Worm (Caenorhabditis elegans) whole organism, early embryonic: Measurements from ENCODE around the gene C24H12.1.
"Not testable (repeated sequence)": the region's sequence is repeated elsewhere in the genome, so short reads cannot be mapped to it uniquely, and the experiment has no call there.

Experiments
- B0310.2 ChIP-seq: sonication (generic microtip); optimal IDR thresholded peaks from 2 replicates; lab custom pipeline; 2016; ENCODE audit warnings: mild to moderate bottlenecking, missing genetic modification characterization, missing compliant biosample characterization
- F13C5.2 ChIP-seq: sonication (generic microtip); optimal IDR thresholded peaks from 2 replicates; lab custom pipeline; 2017; ENCODE audit warnings: mild to moderate bottlenecking, missing genetic modification characterization, inconsistent platforms, missing compliant biosample characterization
- aly-1 ChIP-seq: sonication (generic microtip); optimal IDR thresholded peaks from 2 replicates; lab custom pipeline; 2016; ENCODE audit warnings: missing genetic modification characterization, missing compliant biosample characterization
- ama-1 ChIP-seq: fragments of 150-350 bp; optimal IDR thresholded peaks from 2 replicates; lab custom pipeline; 2014
- ceh-13 ChIP-seq: fragments of 200-800 bp; sonication (Bioruptor generic); optimal IDR thresholded peaks from 2 replicates; lab custom pipeline; 2018; ENCODE audit warnings: mild to moderate bottlenecking, missing genetic modification characterization, missing compliant biosample characterization
- ceh-36 ChIP-seq: sonication (generic microtip); optimal IDR thresholded peaks from 2 replicates; lab custom pipeline; 2016; ENCODE audit warnings: missing genetic modification characterization, inconsistent platforms, missing compliant biosample characterization
- ets-7 ChIP-seq: sonication (generic microtip); optimal IDR thresholded peaks from 2 replicates; lab custom pipeline; 2016; ENCODE audit warnings: missing genotype, missing genetic modification characterization, missing compliant biosample characterization
- flt-1 ChIP-seq: fragments of 200-800 bp; sonication (Bioruptor generic); IDR thresholded peaks from 2 replicates; pipeline ENCODE4 v1.3.6; 2022; ENCODE audit warnings: missing genetic modification characterization, missing compliant biosample characterization
- hmbx-1 ChIP-seq: sonication (generic microtip); optimal IDR thresholded peaks from 2 replicates; lab custom pipeline; 2016; ENCODE audit warnings: mild to moderate bottlenecking, missing genetic modification characterization, missing compliant biosample characterization
- hmg-4 ChIP-seq: fragments of 200-800 bp; sonication (Bioruptor generic); optimal IDR thresholded peaks from 2 replicates; lab custom pipeline; 2018; ENCODE audit warnings: mild to moderate bottlenecking, missing genetic modification characterization, missing compliant biosample characterization
- hnd-1 ChIP-seq: sonication (generic microtip); optimal IDR thresholded peaks from 2 replicates; lab custom pipeline; 2016; ENCODE audit warnings: missing genetic modification characterization, missing compliant biosample characterization
- pes-1 ChIP-seq: fragments of 200-800 bp; sonication (Bioruptor generic); IDR thresholded peaks from 2 replicates; pipeline ENCODE4 v1.3.6; 2022; ENCODE audit warnings: missing genetic modification reagents, missing genetic modification characterization, missing compliant biosample characterization
- scrt-1 ChIP-seq: fragments of 200-800 bp; sonication (Bioruptor generic); IDR thresholded peaks from 2 replicates; pipeline ENCODE4 v1.3.6; 2022; ENCODE audit warnings: missing genetic modification characterization, missing compliant biosample characterization
- sea-1 ChIP-seq: fragments of 200-800 bp; sonication (Bioruptor generic); conservative IDR thresholded peaks from 2 replicates; pipeline ENCODE4 v1.3.6; 2022; ENCODE audit warnings: missing genetic modification characterization, missing compliant biosample characterization
- tbx-11 ChIP-seq: fragments of 200-800 bp; sonication (Bioruptor generic); IDR thresholded peaks from 2 replicates; pipeline ENCODE4 v1.3.6; 2022; ENCODE audit warnings: missing genetic modification characterization, missing compliant biosample characterization
- tbx-37 ChIP-seq: fragments of 200-800 bp; sonication (Bioruptor generic); conservative IDR thresholded peaks from 2 replicates; pipeline ENCODE4 v1.3.6; 2022; ENCODE audit warnings: missing genetic modification reagents, missing genetic modification characterization, missing compliant biosample characterization
- tra-4 ChIP-seq: sonication (generic microtip); optimal IDR thresholded peaks from 2 replicates; lab custom pipeline; 2017; ENCODE audit warnings: missing genetic modification characterization, missing compliant biosample characterization

Gene C24H12.1

ce11 chrII:423086-423485, 18.1 kb upstream of the C24H12.1 start, which contains the start of gene C24H12.8:
C24H12.8 (minus strand) TSS chrII:423186.
- TF ChIP-seq flt-1 (GFP tag; lab: Robert Waterston, UW), result no peak
- no peak for TF ChIP-seq ama-1 (lab: Kevin White, UChicago)
- TF ChIP-seq ceh-13 (GFP tag; lab: Kevin White, UChicago), result no peak
- TF ChIP-seq sea-1 (GFP tag; lab: Robert Waterston, UW), result no peak
- no peak for TF ChIP-seq aly-1 (tag; lab: Kevin White, UChicago)
- TF ChIP-seq B0310.2, result no peak
- no peak for TF ChIP-seq F13C5.2 (tag; lab: Kevin White, UChicago)
- TF ChIP-seq hnd-1 (tag; lab: Kevin White, UChicago), result no peak
- no peak for TF ChIP-seq hmg-4
- TF ChIP-seq pes-1 (GFP tag; lab: Robert Waterston, UW), result no peak

DNA sequence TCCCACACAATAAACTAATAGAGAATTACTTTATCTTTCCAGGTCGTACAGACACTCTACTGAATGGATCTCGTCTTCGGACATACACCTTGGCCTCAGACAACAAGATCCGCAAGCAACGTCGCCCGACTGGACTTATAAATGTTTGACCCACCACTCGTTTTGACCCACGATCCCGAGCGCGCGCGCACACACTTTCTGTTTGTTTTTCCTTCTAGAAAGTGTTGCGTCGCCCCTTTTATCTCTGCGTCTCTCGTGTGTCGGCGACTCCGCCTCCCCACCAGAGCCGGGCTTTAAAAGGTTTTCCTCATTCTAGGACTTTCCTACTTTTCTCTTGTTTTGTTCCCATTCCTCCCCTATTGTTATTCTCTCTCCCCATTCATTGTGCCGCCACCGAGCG, 3.9 kb upstream of the C24H12.1 start:
- no peak for TF ChIP-seq hmbx-1 (tag; lab: Kevin White, UChicago)
- no peak for TF ChIP-seq tbx-11 (GFP tag; lab: Robert Waterston, UW)
- no peak for TF ChIP-seq ama-1 (lab: Kevin White, UChicago)
- TF ChIP-seq ceh-36, result no peak
- TF ChIP-seq sea-1 (GFP tag; lab: Robert Waterston, UW), result no peak
- no peak for TF ChIP-seq F13C5.2 (tag; lab: Kevin White, UChicago)
- TF ChIP-seq tbx-37 (GFP tag; lab: Robert Waterston, UW), result no peak
- no peak for TF ChIP-seq ceh-13 (GFP tag; lab: Kevin White, UChicago)
- TF ChIP-seq hmg-4, result no peak

DNA sequence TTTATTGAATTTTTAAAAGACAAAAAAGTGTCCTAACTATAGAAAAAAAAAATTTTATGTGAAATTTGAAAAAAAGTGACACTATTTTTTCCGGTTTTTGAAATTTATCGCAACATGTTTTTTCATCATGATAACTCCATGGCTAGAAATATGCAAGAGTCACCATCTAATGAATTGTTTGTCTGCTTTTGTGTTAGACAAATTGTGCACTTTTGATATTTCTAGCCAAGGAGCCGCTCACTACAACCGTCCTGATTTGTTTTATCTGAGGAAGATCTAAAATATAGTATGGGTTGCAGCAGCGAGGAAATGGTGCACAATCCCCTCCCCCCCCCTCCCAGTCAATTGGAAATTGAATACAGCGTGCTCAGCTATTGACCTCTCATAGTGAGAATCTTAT, 13.4 kb downstream of the C24H12.1 start, which contains the start of gene W10D9.1:
TSS of gene W10D9.1 (plus strand) at position 301 of the 400 bp plus-strand sequence.
- TF ChIP-seq ama-1 (lab: Kevin White, UChicago); B0310.2; ets-7 (tag; lab: Kevin White, UChicago): not testable (repeated sequence)

DNA sequence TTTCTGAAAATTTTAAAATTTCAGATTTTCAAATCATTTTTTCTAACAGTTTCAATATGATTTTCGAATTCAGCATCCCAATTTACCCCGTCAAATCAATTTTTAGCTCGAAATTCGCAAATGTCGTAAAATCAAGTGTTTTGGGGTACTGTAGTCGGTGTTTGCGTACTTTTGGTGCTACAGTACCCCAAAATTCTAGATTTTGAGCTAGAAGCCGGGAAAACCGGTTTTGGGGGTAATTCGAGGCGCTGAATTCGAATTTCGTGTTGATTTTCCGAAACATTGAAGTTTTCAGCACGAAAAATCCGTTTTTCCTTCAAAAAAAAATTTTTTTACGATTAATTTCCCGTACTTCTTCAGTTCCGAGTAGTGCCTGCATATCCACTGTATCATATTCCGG, 15.2 kb downstream of the C24H12.1 start:
- no peak for TF ChIP-seq B0310.2
- TF ChIP-seq ets-7 (tag; lab: Kevin White, UChicago), result no peak

DNA sequence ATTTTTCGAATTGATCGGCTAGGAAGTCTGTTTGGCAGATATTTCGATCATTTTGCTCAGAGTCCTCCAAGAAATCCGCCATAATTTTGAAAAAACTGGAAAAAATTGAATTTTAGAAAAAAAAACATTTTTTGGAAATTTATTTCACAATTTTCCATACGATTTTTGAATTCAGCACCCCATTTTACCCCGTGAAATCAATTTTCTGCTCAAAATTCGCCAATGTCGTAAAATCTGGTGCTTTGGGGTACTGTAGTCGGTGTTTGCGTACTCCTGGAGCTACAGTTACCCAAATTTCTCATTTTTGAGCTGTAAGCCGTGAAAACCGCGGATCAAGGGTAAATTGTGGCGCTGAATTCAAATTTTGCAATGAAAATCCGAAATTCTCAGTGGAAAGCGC, 16.6 kb downstream of the C24H12.1 start, which contains the start of gene gvd-1:
TSS of gene gvd-1 (minus strand) at position 101 of the 400 bp plus-strand sequence.
- TF ChIP-seq ceh-13 (GFP tag; lab: Kevin White, UChicago), result no peak
- TF ChIP-seq ets-7 (tag; lab: Kevin White, UChicago), result no peak
- no peak for TF ChIP-seq B0310.2
- TF ChIP-seq ceh-36, result no peak
- TF ChIP-seq F13C5.2 (tag; lab: Kevin White, UChicago), result no peak
- no peak for TF ChIP-seq scrt-1 (GFP tag; lab: Robert Waterston, UW)
- TF ChIP-seq aly-1 (tag; lab: Kevin White, UChicago), result no peak
- TF ChIP-seq ama-1 (lab: Kevin White, UChicago), result no peak
- no peak for TF ChIP-seq sea-1 (GFP tag; lab: Robert Waterston, UW)
- no peak for TF ChIP-seq hmg-4
- TF ChIP-seq flt-1 (GFP tag; lab: Robert Waterston, UW), result no peak
- no peak for TF ChIP-seq pes-1 (GFP tag; lab: Robert Waterston, UW)
- TF ChIP-seq hmbx-1 (tag; lab: Kevin White, UChicago), result no peak
- TF ChIP-seq hnd-1 (tag; lab: Kevin White, UChicago), result no peak
- no peak for TF ChIP-seq tra-4 (tag; lab: Kevin White, UChicago)
- no peak for TF ChIP-seq tbx-11 (GFP tag; lab: Robert Waterston, UW)
- no peak for TF ChIP-seq tbx-37 (GFP tag; lab: Robert Waterston, UW)

DNA sequence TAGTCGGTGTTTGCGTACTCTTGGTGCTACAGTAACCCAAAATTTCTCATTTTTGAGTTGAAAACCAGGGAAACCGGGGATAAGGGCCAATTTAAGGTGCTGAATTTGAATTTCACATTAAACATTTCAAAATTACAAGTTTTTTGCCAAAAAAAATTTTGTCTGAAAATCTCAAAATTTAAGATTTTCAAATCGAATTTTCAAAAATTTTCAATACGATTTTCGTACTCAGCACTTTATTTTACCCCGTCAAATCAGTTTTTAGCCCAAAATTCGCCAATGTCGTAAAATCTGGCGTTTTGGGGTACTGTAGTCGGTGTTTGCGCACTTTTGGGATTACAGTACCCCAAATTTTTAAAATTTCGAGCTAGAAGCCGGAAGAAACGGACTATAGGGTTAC, 19.6 kb downstream of the C24H12.1 start, which contains the start of gene W10D9.3:
TSS of gene W10D9.3 (minus strand) at position 101 of the 400 bp plus-strand sequence.
- no peak for TF ChIP-seq ets-7 (tag; lab: Kevin White, UChicago)
- no peak for TF ChIP-seq tbx-37 (GFP tag; lab: Robert Waterston, UW)
- TF ChIP-seq hmg-4, result no peak
- TF ChIP-seq hnd-1 (tag; lab: Kevin White, UChicago), result no peak
- TF ChIP-seq tbx-11 (GFP tag; lab: Robert Waterston, UW), result no peak
- no peak for TF ChIP-seq flt-1 (GFP tag; lab: Robert Waterston, UW)
- no peak for TF ChIP-seq tra-4 (tag; lab: Kevin White, UChicago)
- TF ChIP-seq sea-1 (GFP tag; lab: Robert Waterston, UW), result no peak
- no peak for TF ChIP-seq ama-1 (lab: Kevin White, UChicago)

- TF ChIP-seq sea-1 (GFP tag; lab: Robert Waterston, UW) (no peak), pes-1 (GFP tag; lab: Robert Waterston, UW) (no peak), ets-7 (tag; lab: Kevin White, UChicago) (no peak), hmbx-1 (tag; lab: Kevin White, UChicago) (no peak), B0310.2 (no peak), scrt-1 (GFP tag; lab: Robert Waterston, UW) (no peak)
Measured at ce11 chrII:461297-461696, 20.1 kb downstream of the C24H12.1 start.

DNA sequence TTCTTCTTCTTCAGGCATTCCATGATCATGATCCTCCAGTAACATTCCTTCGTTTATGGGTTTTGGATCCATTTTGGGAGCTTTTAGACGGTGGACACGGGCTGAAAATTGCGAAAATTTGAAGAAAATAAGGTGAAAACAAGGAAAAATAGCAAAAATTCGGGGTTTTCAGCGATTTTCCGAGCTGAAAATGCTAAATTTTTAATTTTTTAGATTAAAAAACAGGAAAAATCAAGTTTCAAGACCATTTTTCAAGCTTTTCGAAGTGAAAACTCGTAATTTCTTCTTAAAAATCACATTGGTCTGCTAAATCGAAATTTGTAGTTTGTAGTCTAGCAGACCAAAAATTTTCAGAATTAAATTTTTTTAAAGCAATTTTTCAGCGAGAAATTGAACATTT, 26.1 kb downstream of the C24H12.1 start, which contains the start of gene nfyb-1:
TSS of gene nfyb-1 (minus strand) at position 101 of the 400 bp plus-strand sequence.
- TF ChIP-seq pes-1 (GFP tag; lab: Robert Waterston, UW) (no peak), ceh-13 (GFP tag; lab: Kevin White, UChicago) (no peak), ama-1 (lab: Kevin White, UChicago) (no peak), B0310.2 (no peak), hmbx-1 (tag; lab: Kevin White, UChicago) (no peak), flt-1 (GFP tag; lab: Robert Waterston, UW) (no peak), tbx-37 (GFP tag; lab: Robert Waterston, UW) (no peak), tbx-11 (GFP tag; lab: Robert Waterston, UW) (no peak), hnd-1 (tag; lab: Kevin White, UChicago) (no peak), ceh-36 (no peak), F13C5.2 (tag; lab: Kevin White, UChicago) (no peak), sea-1 (GFP tag; lab: Robert Waterston, UW) (no peak), ets-7 (tag; lab: Kevin White, UChicago) (no peak), scrt-1 (GFP tag; lab: Robert Waterston, UW) (no peak), tra-4 (tag; lab: Kevin White, UChicago) (no peak)
